Worm (Caenorhabditis elegans) whole organism, mixed stage, embryonic: ENCODE results near the gene gst-1.
A peak's percentile ranks its signal among the peaks of the same experiment; 100 is the strongest.

Experiments used
- M03D4.4 ChIP-seq: sonication (generic microtip); optimal IDR thresholded peaks from 2 replicates; lab custom pipeline; 2017; ENCODE audit warnings: mild to moderate bottlenecking, missing genetic modification characterization, missing compliant biosample characterization
- bed-3 ChIP-seq: fragments of 200-800 bp; sonication (Bioruptor generic); optimal IDR thresholded peaks from 3 replicates; lab custom pipeline; 2018; ENCODE audit warnings: mild to moderate bottlenecking, missing genetic modification characterization, moderate library complexity, missing compliant biosample characterization
- blmp-1 ChIP-seq: fragments of 150-350 bp; optimal IDR thresholded peaks from 2 replicates; lab custom pipeline; 2014; ENCODE audit warnings: missing biosample characterization, missing genetic modification characterization
- ceh-43 ChIP-seq: fragments of 200-800 bp; sonication (Bioruptor generic); optimal IDR thresholded peaks from 2 replicates; lab custom pipeline; 2018; ENCODE audit warnings: mild to moderate bottlenecking, missing genetic modification characterization, moderate library complexity, missing compliant biosample characterization
- drap-1 ChIP-seq: fragments of 200-800 bp; sonication (Bioruptor generic); optimal IDR thresholded peaks from 3 replicates; lab custom pipeline; 2018; ENCODE audit warnings: mild to moderate bottlenecking, missing genetic modification characterization, missing compliant biosample characterization
- elt-1 ChIP-seq: sonication (generic microtip); optimal IDR thresholded peaks from 2 replicates; lab custom pipeline; 2017; ENCODE audit warnings: missing genetic modification characterization, mild to moderate bottlenecking, missing compliant biosample characterization, antibody characterized with exemption, moderate library complexity, borderline replicate concordance; ENCODE audit not compliant: insufficient read depth
- elt-3 ChIP-seq: fragments of 150-350 bp; optimal IDR thresholded peaks from 2 replicates; lab custom pipeline; 2014; ENCODE audit warnings: missing biosample characterization, missing genetic modification characterization
- ham-2 ChIP-seq: fragments of 200-800 bp; sonication (Bioruptor generic); optimal IDR thresholded peaks from 2 replicates; lab custom pipeline; 2018; ENCODE audit warnings: mild to moderate bottlenecking, missing genetic modification characterization, missing compliant biosample characterization
- hlh-1 ChIP-seq: fragments of 150-350 bp; optimal IDR thresholded peaks from 2 replicates; lab custom pipeline; 2014; ENCODE audit warnings: missing biosample characterization, missing genetic modification reagents, missing genetic modification characterization
- lin-13 ChIP-seq: fragments of 150-350 bp; optimal IDR thresholded peaks from 2 replicates; lab custom pipeline; 2014; ENCODE audit warnings: missing biosample characterization, missing genetic modification characterization
- lin-32 ChIP-seq: fragments of 200-800 bp; sonication (Bioruptor generic); optimal IDR thresholded peaks from 2 replicates; lab custom pipeline; 2018; ENCODE audit warnings: mild to moderate bottlenecking, missing genetic modification characterization, missing compliant biosample characterization
- lsy-2 ChIP-seq: fragments of 150-350 bp; optimal IDR thresholded peaks from 2 replicates; lab custom pipeline; 2014; ENCODE audit warnings: missing biosample characterization, missing genetic modification characterization
- mab-5 ChIP-seq: fragments of 150-350 bp; optimal IDR thresholded peaks from 2 replicates; lab custom pipeline; 2014; ENCODE audit warnings: missing biosample characterization, missing genetic modification characterization
- mep-1 ChIP-seq: fragments of 150-350 bp; optimal IDR thresholded peaks from 2 replicates; lab custom pipeline; 2017; ENCODE audit warnings: missing biosample characterization, missing genetic modification reagents, missing genetic modification characterization, inconsistent platforms
- mls-2 ChIP-seq: sonication (generic microtip); optimal IDR thresholded peaks from 2 replicates; lab custom pipeline; 2016; ENCODE audit warnings: mild to moderate bottlenecking, missing genetic modification characterization, moderate library complexity, missing compliant biosample characterization
- nhr-2 ChIP-seq: fragments of 150-350 bp; optimal IDR thresholded peaks from 2 replicates; lab custom pipeline; 2014; ENCODE audit warnings: missing biosample characterization, missing genetic modification characterization
- nhr-237 ChIP-seq: fragments of 150-350 bp; optimal IDR thresholded peaks from 2 replicates; lab custom pipeline; 2014; ENCODE audit warnings: missing biosample characterization, missing genetic modification characterization
- nhr-28 ChIP-seq: fragments of 150-350 bp; optimal IDR thresholded peaks from 2 replicates; lab custom pipeline; 2014; ENCODE audit warnings: missing biosample characterization, missing genetic modification characterization
- nhr-76 ChIP-seq: sonication (generic microtip); optimal IDR thresholded peaks from 2 replicates; lab custom pipeline; 2017; ENCODE audit warnings: missing biosample characterization, missing genetic modification characterization
- pha-4 ChIP-seq: fragments of 150-350 bp; optimal IDR thresholded peaks from 2 replicates; lab custom pipeline; 2018; ENCODE audit warnings: missing biosample characterization, missing genetic modification reagents, missing genetic modification characterization
- sem-2 ChIP-seq: fragments of 200-800 bp; sonication (Bioruptor generic); optimal IDR thresholded peaks from 2 replicates; lab custom pipeline; 2018; ENCODE audit warnings: mild to moderate bottlenecking, missing genetic modification characterization, missing compliant biosample characterization
- snpc-4 ChIP-seq: fragments of 150-350 bp; optimal IDR thresholded peaks from 2 replicates; lab custom pipeline; 2014; ENCODE audit warnings: missing biosample characterization, missing genetic modification characterization
- sptf-1 ChIP-seq: sonication (generic microtip); optimal IDR thresholded peaks from 2 replicates; lab custom pipeline; 2017; ENCODE audit warnings: mild to moderate bottlenecking, missing genetic modification characterization, moderate library complexity, missing compliant biosample characterization
- tbx-8 ChIP-seq: fragments of 200-800 bp; sonication (Bioruptor generic); optimal IDR thresholded peaks from 2 replicates; lab custom pipeline; 2018; ENCODE audit warnings: mild to moderate bottlenecking, missing genetic modification characterization, moderate library complexity, missing compliant biosample characterization
- unc-39 ChIP-seq: fragments of 150-350 bp; optimal IDR thresholded peaks from 2 replicates; lab custom pipeline; 2014; ENCODE audit warnings: missing biosample characterization, missing genetic modification characterization
- unc-62 ChIP-seq: fragments of 150-350 bp; optimal IDR thresholded peaks from 2 replicates; lab custom pipeline; 2014; ENCODE audit warnings: missing biosample characterization, missing genetic modification reagents, missing genetic modification characterization
- zip-8 ChIP-seq: fragments of 150-350 bp; optimal IDR thresholded peaks from 2 replicates; lab custom pipeline; 2014; ENCODE audit warnings: missing biosample characterization, missing genetic modification characterization

gst-1 gene

ce11 chrIII:9069712-9070111 lies 10.6 kb downstream of the gst-1 start:
- TF ChIP-seq bed-3 (no peak), nhr-76 (tag; lab: Kevin White, UChicago) (no peak), nhr-28 (tag; lab: Kevin White, UChicago) (no peak), snpc-4 (tag; lab: Kevin White, UChicago) (no peak), nhr-237 (tag; lab: Kevin White, UChicago) (no peak), lsy-2 (tag; lab: Kevin White, UChicago) (no peak), unc-62 (GFP tag; lab: Kevin White, UChicago) (no peak), mab-5 (tag; lab: Kevin White, UChicago) (no peak), blmp-1 (tag; lab: Kevin White, UChicago) (no peak), tbx-8 (GFP tag; lab: Kevin White, UChicago) (no peak), ceh-43 (GFP tag; lab: Kevin White, UChicago) (no peak), lin-32 (no peak), M03D4.4 (tag; lab: Kevin White, UChicago) (no peak)

- TF ChIP-seq zip-8 (tag; lab: Kevin White, UChicago) (no peak), elt-3 (tag; lab: Kevin White, UChicago) (no peak), bed-3 (no peak), nhr-2 (tag; lab: Kevin White, UChicago) (no peak), elt-1 (tag; lab: Kevin White, UChicago) (no peak), sem-2 (GFP tag; lab: Kevin White, UChicago) (no peak)
Observed at ce11 chrIII:9071372-9071771, 12.2 kb downstream of the gst-1 start, which contains the start of gene lin-12. Gene lin-12, minus strand, starts transcription at chrIII:9071472.

ce11 chrIII:9072704-9073103 lies 13.6 kb downstream of the gst-1 start:
- no peak for TF ChIP-seq nhr-76 (tag; lab: Kevin White, UChicago)
- peak; percentile 90 for TF ChIP-seq nhr-2 (tag; lab: Kevin White, UChicago)
- peak; percentile 13 for TF ChIP-seq unc-62 (GFP tag; lab: Kevin White, UChicago)

- no peak for TF ChIP-seq mep-1
- TF ChIP-seq elt-3 (tag; lab: Kevin White, UChicago): no peak
- no peak for TF ChIP-seq mls-2 (tag; lab: Kevin White, UChicago)
- TF ChIP-seq M03D4.4 (tag; lab: Kevin White, UChicago): no peak
- no peak for TF ChIP-seq nhr-28 (tag; lab: Kevin White, UChicago)
- no peak for TF ChIP-seq zip-8 (tag; lab: Kevin White, UChicago)
- no peak for TF ChIP-seq drap-1 (GFP tag; lab: Kevin White, UChicago)
- TF ChIP-seq nhr-237 (tag; lab: Kevin White, UChicago): no peak
- no peak for TF ChIP-seq pha-4 (tag; lab: Kevin White, UChicago)
- no peak for TF ChIP-seq sem-2 (GFP tag; lab: Kevin White, UChicago)
Observed at ce11 chrIII:9075539-9075938, 16.4 kb downstream of the gst-1 start, which contains the start of gene F02A9.7. Gene F02A9.7, minus strand, starts transcription at chrIII:9075639.

ce11 chrIII:9077708-9078107 lies 18.6 kb downstream of the gst-1 start, which contains the start of gene F02A9.1:
Gene F02A9.1, minus strand, starts transcription at chrIII:9077808.
- TF ChIP-seq tbx-8 (GFP tag; lab: Kevin White, UChicago): no peak
- TF ChIP-seq lin-13 (tag; lab: Kevin White, UChicago): no peak
- no peak for TF ChIP-seq blmp-1 (tag; lab: Kevin White, UChicago)
- no peak for TF ChIP-seq sptf-1 (tag; lab: Kevin White, UChicago)
- no peak for TF ChIP-seq mep-1
- TF ChIP-seq zip-8 (tag; lab: Kevin White, UChicago): no peak
- TF ChIP-seq lsy-2 (tag; lab: Kevin White, UChicago): no peak
- no peak for TF ChIP-seq unc-62 (GFP tag; lab: Kevin White, UChicago)
- TF ChIP-seq mls-2 (tag; lab: Kevin White, UChicago): no peak
- no peak for TF ChIP-seq pha-4 (tag; lab: Kevin White, UChicago)
- no peak for TF ChIP-seq elt-3 (tag; lab: Kevin White, UChicago)
- no peak for TF ChIP-seq ceh-43 (GFP tag; lab: Kevin White, UChicago)
- no peak for TF ChIP-seq ham-2 (GFP tag; lab: Kevin White, UChicago)
- TF ChIP-seq lin-32: no peak
- no peak for TF ChIP-seq nhr-237 (tag; lab: Kevin White, UChicago)
- TF ChIP-seq nhr-76 (tag; lab: Kevin White, UChicago): no peak
- TF ChIP-seq unc-39 (tag; lab: Kevin White, UChicago): no peak
- TF ChIP-seq hlh-1: no peak

- no peak for TF ChIP-seq unc-39 (tag; lab: Kevin White, UChicago)
- no peak for TF ChIP-seq nhr-2 (tag; lab: Kevin White, UChicago)
- peak; percentile 2 for TF ChIP-seq mls-2 (tag; lab: Kevin White, UChicago)
- no peak for TF ChIP-seq ham-2 (GFP tag; lab: Kevin White, UChicago)
Observed at ce11 chrIII:9080127-9080526, 21.0 kb downstream of the gst-1 start.
